Fruit fly (Drosophila melanogaster): ENCODE results near the gene CG15357.

Gene CG15357

DNA sequence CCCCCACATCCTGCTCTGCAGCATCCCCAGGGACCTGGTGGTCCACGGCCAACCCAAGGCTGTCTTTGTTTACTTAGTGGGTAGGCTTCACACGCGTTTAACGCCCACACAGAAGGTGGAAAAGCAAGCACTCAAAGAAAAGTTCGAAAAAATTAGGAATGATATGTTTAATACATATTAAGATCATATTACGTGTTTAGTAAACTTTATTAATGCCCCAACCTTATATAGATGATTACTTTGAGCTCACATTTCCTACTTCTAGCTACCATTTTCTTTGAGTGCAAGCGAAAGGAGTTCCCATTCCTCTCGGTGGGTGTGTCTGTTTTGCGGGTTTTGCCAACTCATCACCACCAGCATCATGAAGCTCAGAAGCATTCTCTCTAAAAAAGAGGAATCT lies 13.9 kb upstream of the CG15357 start (continued):
- TF ChIP-seq row (GFP tag; IDR thresholded peaks at IDR 0.05) (peak; percentile 63), Rx (GFP tag; IDR thresholded peaks at IDR 0.05) (no peak), CG4730 (GFP tag; IDR thresholded peaks at IDR 0.05) (no peak; the same call in 1 of the 2 replicates), nau (GFP tag; optimal IDR thresholded peaks at IDR 0.05) (no peak), CG13296 (GFP tag; optimal IDR thresholded peaks at IDR 0.05) (no peak), CG1529 (GFP tag; optimal IDR thresholded peaks at IDR 0.05) (no peak), Xrp1 (GFP tag; IDR thresholded peaks at IDR 0.05) (peak; percentile 36; the same call in 1 of the 2 replicates), lab (GFP tag; optimal IDR thresholded peaks at IDR 0.05) (peak; percentile 24), Rfx (GFP tag; IDR thresholded peaks at IDR 0.05) (0 out of 2 replicates have a peak, but pooled peaks have one; percentile 9), pum (GFP tag; optimal IDR thresholded peaks at IDR 0.05) (no peak), Oaz (GFP tag; IDR thresholded peaks at IDR 0.05) (peak; percentile 34; the same call in 1 of the 2 replicates), slp2 (GFP tag; optimal IDR thresholded peaks at IDR 0.05) (no peak), CG4854 (GFP tag; optimal IDR thresholded peaks at IDR 0.05) (no peak), Mrtf (GFP tag; IDR thresholded peaks at IDR 0.05) (no peak), Hsf (GFP tag; optimal IDR thresholded peaks at IDR 0.05) (no peak), Sin3A (optimal IDR thresholded peaks at IDR 0.05) (no peak), croc (GFP tag; conservative IDR thresholded peaks at IDR 0.05) (0 out of 3 replicates have a peak, but pooled peaks have one; percentile 22), vvl (GFP tag; IDR thresholded peaks at IDR 0.05) (peak; percentile 54), CG7556 (GFP tag; optimal IDR thresholded peaks at IDR 0.05) (peak; percentile 4), ttk (GFP tag; IDR thresholded peaks at IDR 0.05) (0 out of 2 replicates have a peak, but pooled peaks have one; percentile 12), da (GFP tag; optimal IDR thresholded peaks at IDR 0.05) (no peak), CG10979 (tag; optimal IDR thresholded peaks at IDR 0.05) (peak; percentile 19), CG4707 (GFP tag; optimal IDR thresholded peaks at IDR 0.05) (no peak), twi (tag; optimal IDR thresholded peaks at IDR 0.05) (no peak), Sox102F (GFP tag; optimal IDR thresholded peaks at IDR 0.05) (peak; percentile 44), danr (GFP tag; IDR thresholded peaks at IDR 0.05) (no peak), CG12155 (GFP tag; optimal IDR thresholded peaks at IDR 0.05) (no peak), ci (GFP tag; IDR thresholded peaks at IDR 0.05) (peak; percentile 55; the same call in 1 of the 3 replicates), ATbp (GFP tag; optimal IDR thresholded peaks at IDR 0.05) (peak; percentile 47), sob (GFP tag; IDR thresholded peaks at IDR 0.05) (peak; percentile 36; the same call in 1 of the 2 replicates), sisA (GFP tag; IDR thresholded peaks at IDR 0.05) (peak; percentile 38), esg (GFP tag; conservative IDR thresholded peaks at IDR 0.05) (peak; percentile 40; the same call in 1 of the 2 replicates), CG7372 (GFP tag; IDR thresholded peaks at IDR 0.05) (no peak), CG8924 (tag; optimal IDR thresholded peaks at IDR 0.05) (peak; percentile 16), CG8281 (tag; optimal IDR thresholded peaks at IDR 0.05) (no peak), CG2712 (tag; optimal IDR thresholded peaks at IDR 0.05) (peak; percentile 0), run (tag; optimal IDR thresholded peaks at IDR 0.05) (no peak), ken (GFP tag; IDR thresholded peaks at IDR 0.05) (no peak), CG12391 (tag; optimal IDR thresholded peaks at IDR 0.05) (peak; percentile 31), gcm2 (GFP tag; optimal IDR thresholded peaks at IDR 0.05) (no peak), HLH3B (GFP tag; IDR thresholded peaks at IDR 0.05) (0 out of 2 replicates have a peak, but pooled peaks have one; percentile 10), CG9932 (GFP tag; IDR thresholded peaks at IDR 0.05) (no peak), CG18599 (GFP tag; optimal IDR thresholded peaks at IDR 0.05) (peak; percentile 8), CG17385 (GFP tag; optimal IDR thresholded peaks at IDR 0.05) (peak; percentile 10), lbe (GFP tag; optimal IDR thresholded peaks at IDR 0.05) (no peak), CG1603 (tag; optimal IDR thresholded peaks at IDR 0.05) (peak; percentile 52), dmrt99B (tag; optimal IDR thresholded peaks at IDR 0.05) (peak; percentile 27), seq (GFP tag; IDR thresholded peaks at IDR 0.05) (no peak), zfh1 (GFP tag; IDR thresholded peaks at IDR 0.05) (peak; percentile 59; the same call in 2 of the 3 replicates), Hmr (GFP tag; optimal IDR thresholded peaks at IDR 0.05) (peak; percentile 22), tap (tag; optimal IDR thresholded peaks at IDR 0.05) (no peak), h (optimal IDR thresholded peaks at IDR 0.05) (no peak)
